Fruit fly (Drosophila melanogaster): ENCODE data around the gene CG18746.

CG18746 gene

DNA sequence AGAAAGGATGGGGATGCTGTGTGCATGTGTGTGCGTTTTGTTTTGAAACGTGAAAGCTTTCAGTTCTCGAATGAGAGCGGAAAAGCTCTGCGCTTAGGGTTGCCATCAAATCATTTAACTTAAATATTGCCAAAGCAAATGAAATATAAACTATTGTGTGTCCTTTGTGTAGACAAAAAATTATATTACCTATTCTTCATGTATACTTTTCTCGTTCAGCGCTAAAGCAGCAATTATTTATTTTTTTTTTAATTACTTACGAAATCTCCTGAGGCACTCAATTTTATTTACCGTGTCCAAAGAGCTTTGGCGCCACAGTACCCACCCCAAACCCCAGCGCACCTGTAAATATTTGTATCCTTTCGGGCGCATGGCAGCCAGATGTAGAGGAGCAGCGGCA, 31.6 kb upstream of the CG18746 start (continued):
- TF ChIP-seq Fer1 (GFP tag; optimal IDR thresholded peaks at IDR 0.05): peak; percentile 77
- no peak for TF ChIP-seq onecut (GFP tag; IDR thresholded peaks at IDR 0.05)
- no peak for TF ChIP-seq CG7786 (GFP tag; optimal IDR thresholded peaks at IDR 0.05)
- TF ChIP-seq B-H2 (GFP tag; optimal IDR thresholded peaks at IDR 0.05): peak; percentile 17
- TF ChIP-seq Elba2 (GFP tag; optimal IDR thresholded peaks at IDR 0.05): no peak
- no peak for TF ChIP-seq CG12942 (GFP tag; optimal IDR thresholded peaks at IDR 0.05)
- peak; percentile 69 for TF ChIP-seq CG2678 (tag; optimal IDR thresholded peaks at IDR 0.05)
- no peak for TF ChIP-seq CG43689 (GFP tag; IDR thresholded peaks at IDR 0.05)
- no peak for TF ChIP-seq CG1602 (GFP tag; optimal IDR thresholded peaks at IDR 0.05)
- TF ChIP-seq CG4707 (GFP tag; optimal IDR thresholded peaks at IDR 0.05): no peak
- no peak for TF ChIP-seq wek (GFP tag; optimal IDR thresholded peaks at IDR 0.05)
- TF ChIP-seq CG9932 (GFP tag; IDR thresholded peaks at IDR 0.05): peak; percentile 51; the same call in 1 of the 2 replicates
- TF ChIP-seq CG17612 (GFP tag; IDR thresholded peaks at IDR 0.05): no peak
- no peak for TF ChIP-seq disco-r (GFP tag; optimal IDR thresholded peaks at IDR 0.05)
- TF ChIP-seq CG9215 (GFP tag; IDR thresholded peaks at IDR 0.05): peak; percentile 54; the same call in 1 of the 2 replicates
- TF ChIP-seq CG18262 (tag; optimal IDR thresholded peaks at IDR 0.05): no peak
- TF ChIP-seq CG4424 (GFP tag; optimal IDR thresholded peaks at IDR 0.05): no peak
- TF ChIP-seq CG11093 (GFP tag; IDR thresholded peaks at IDR 0.05): no peak
- TF ChIP-seq h (optimal IDR thresholded peaks at IDR 0.05): no peak
- TF ChIP-seq Side (GFP tag; optimal IDR thresholded peaks at IDR 0.05): no peak
- TF ChIP-seq CG2120 (GFP tag; optimal IDR thresholded peaks at IDR 0.05): peak; percentile 84
- TF ChIP-seq CG11398 (GFP tag; optimal IDR thresholded peaks at IDR 0.05): no peak
- no peak for TF ChIP-seq kay (GFP tag; optimal IDR thresholded peaks at IDR 0.05)
- TF ChIP-seq CG14050 (GFP tag; IDR thresholded peaks at IDR 0.05): no peak
- TF ChIP-seq gce (GFP tag; IDR thresholded peaks at IDR 0.05): no peak
- TF ChIP-seq Xrp1 (GFP tag; IDR thresholded peaks at IDR 0.05): no peak
- TF ChIP-seq CG18476 (GFP tag; optimal IDR thresholded peaks at IDR 0.05): no peak
- no peak for TF ChIP-seq CG5953 (GFP tag; IDR thresholded peaks at IDR 0.05)
- no peak for TF ChIP-seq CG12236 (GFP tag; optimal IDR thresholded peaks at IDR 0.05)
- no peak for TF ChIP-seq odd (GFP tag; optimal IDR thresholded peaks at IDR 0.05)
- TF ChIP-seq trem (tag; optimal IDR thresholded peaks at IDR 0.05): no peak
- TF ChIP-seq sqz (GFP tag; optimal IDR thresholded peaks at IDR 0.05): no peak
- no peak for TF ChIP-seq GATAe (GFP tag; conservative IDR thresholded peaks at IDR 0.05)
- TF ChIP-seq CG1024 (GFP tag; IDR thresholded peaks at IDR 0.05): no peak
- no peak for TF ChIP-seq MESR4 (GFP tag; optimal IDR thresholded peaks at IDR 0.05)
- TF ChIP-seq gcm2 (GFP tag; optimal IDR thresholded peaks at IDR 0.05): no peak
- TF ChIP-seq Asciz (GFP tag; optimal IDR thresholded peaks at IDR 0.05): no peak
- TF ChIP-seq D19B (GFP tag; optimal IDR thresholded peaks at IDR 0.05): peak; percentile 20
- no peak for TF ChIP-seq nmo (GFP tag; optimal IDR thresholded peaks at IDR 0.05)
- TF ChIP-seq Ssrp (tag; optimal IDR thresholded peaks at IDR 0.05): no peak
- peak; percentile 45 for TF ChIP-seq Ptx1 (GFP tag; IDR thresholded peaks at IDR 0.05)
- TF ChIP-seq run (tag; optimal IDR thresholded peaks at IDR 0.05): no peak
- no peak for TF ChIP-seq CG11247 (GFP tag; IDR thresholded peaks at IDR 0.05)
- no peak for TF ChIP-seq Hr39 (optimal IDR thresholded peaks at IDR 0.05)
- TF ChIP-seq Dp (GFP tag; optimal IDR thresholded peaks at IDR 0.05): no peak
- TF ChIP-seq Mad (GFP tag; optimal IDR thresholded peaks at IDR 0.05): no peak
- no peak for TF ChIP-seq jumu (GFP tag; optimal IDR thresholded peaks at IDR 0.05)
- peak; percentile 50 for TF ChIP-seq CG6765 (GFP tag; optimal IDR thresholded peaks at IDR 0.05)
- no peak for TF ChIP-seq D (optimal IDR thresholded peaks at IDR 0.05)
- TF ChIP-seq D (GFP tag; optimal IDR thresholded peaks at IDR 0.05): no peak
- peak; percentile 6 for TF ChIP-seq Dip3 (GFP tag; optimal IDR thresholded peaks at IDR 0.05)
- peak; percentile 21 for TF ChIP-seq NfI (GFP tag; optimal IDR thresholded peaks at IDR 0.05)
- TF ChIP-seq CG12769 (tag; optimal IDR thresholded peaks at IDR 0.05): no peak
- TF ChIP-seq grn (GFP tag; optimal IDR thresholded peaks at IDR 0.05): no peak
